Worm (Caenorhabditis elegans) whole organism, L4 larva: ENCODE measurements around the gene nep-26.

ENCODE experiments used
- F49E8.2 ChIP-seq: sonication (generic microtip); optimal IDR thresholded peaks from 2 replicates; lab custom pipeline; 2016; ENCODE audit warnings: missing compliant biosample characterization, mild to moderate bottlenecking, missing genetic modification characterization, borderline replicate concordance
- ZK546.5 ChIP-seq, 2 experiments: sonication (generic microtip); optimal IDR thresholded peaks; 2 replicates each; lab custom pipeline; 2017; ENCODE audit warnings: missing biosample characterization in 2 of 2, missing genetic modification characterization in 2 of 2
- aly-2 ChIP-seq: sonication (generic microtip); optimal IDR thresholded peaks from 2 replicates; lab custom pipeline; 2018; ENCODE audit warnings: missing biosample characterization, missing genetic modification characterization
- arid-1 ChIP-seq: fragments of 200-800 bp; sonication (Bioruptor generic); conservative IDR thresholded peaks from 2 replicates; pipeline ENCODE4 v1.3.6; 2022; ENCODE audit warnings: missing genetic modification reagents, missing genetic modification characterization, missing compliant biosample characterization
- ceh-44 ChIP-seq: fragments of 200-800 bp; sonication (Bioruptor generic); IDR thresholded peaks from 2 replicates; pipeline ENCODE4 v1.3.6; 2022; ENCODE audit warnings: missing genetic modification reagents, missing genetic modification characterization, missing compliant biosample characterization
- lim-7 ChIP-seq: fragments of 200-800 bp; sonication (Bioruptor generic); IDR thresholded peaks from 2 replicates; pipeline ENCODE4 v1.3.6; 2022; ENCODE audit warnings: missing genetic modification characterization, missing compliant biosample characterization
- lsy-2 ChIP-seq, 2 experiments: fragments of 150-350 bp in 1 of 2; sonication (generic microtip) in 1 of 2; optimal IDR thresholded peaks; 2 replicates each; lab custom pipeline; 2014 to 2017; ENCODE audit warnings: missing biosample characterization in 2 of 2, missing genetic modification characterization in 2 of 2
- mdt-29 ChIP-seq: fragments of 200-800 bp; sonication (Bioruptor generic); IDR thresholded peaks from 2 replicates; pipeline ENCODE4 v1.3.6; 2022; ENCODE audit warnings: missing genetic modification reagents, missing genetic modification characterization, missing compliant biosample characterization
- nhr-102 ChIP-seq: sonication (generic microtip); optimal IDR thresholded peaks from 2 replicates; lab custom pipeline; 2016; ENCODE audit warnings: mild to moderate bottlenecking, missing genetic modification characterization, moderate library complexity, missing compliant biosample characterization

ce11 chrII:10294262-10294661 lies 5.7 kb downstream of the nep-26 start:
- peak in 1 of 2 experiments; percentile 37 for TF ChIP-seq lsy-2 (tag; optimal IDR thresholded peaks at IDR 0.05; lab: Kevin White, UChicago)
- no peak for TF ChIP-seq arid-1
- TF ChIP-seq mdt-29 (GFP tag; lab: Robert Waterston, UW), result no peak
- TF ChIP-seq ZK546.5 (tag; optimal IDR thresholded peaks at IDR 0.05; lab: Kevin White, UChicago), result no peak
- TF ChIP-seq aly-2 (tag; lab: Kevin White, UChicago), result no peak
- no peak for TF ChIP-seq ceh-44 (GFP tag; lab: Robert Waterston, UW)
- no peak for TF ChIP-seq lim-7 (GFP tag; lab: Robert Waterston, UW)
- no peak for TF ChIP-seq F49E8.2 (tag; lab: Kevin White, UChicago)
- no peak for TF ChIP-seq nhr-102 (tag; lab: Kevin White, UChicago)
